Worm (Caenorhabditis elegans): ENCODE measurements around the gene F22B5.4.

DNA sequence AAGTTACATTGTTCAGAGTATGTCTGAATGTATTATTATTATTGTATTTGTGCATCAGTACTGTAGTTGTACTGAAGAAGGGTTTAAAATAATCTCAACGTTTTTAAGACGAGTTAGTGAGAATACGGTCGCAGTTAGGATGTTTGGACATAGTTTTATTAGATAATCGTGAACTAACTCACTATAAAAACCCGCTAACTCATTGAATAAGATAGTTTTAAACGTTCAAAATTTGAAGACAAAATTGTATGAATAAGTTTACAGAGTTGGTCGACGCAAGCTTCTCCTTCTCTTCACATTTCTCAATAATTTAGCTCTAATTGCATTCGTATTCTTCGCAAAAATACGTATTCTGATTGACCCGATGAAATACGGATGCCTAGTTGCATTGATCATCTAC is 30.5 kb upstream of the F22B5.4 start:
- TF ChIP-seq ceh-36 (tag; optimal IDR thresholded peaks at IDR 0.05) (no peak), F13C5.2 (tag; optimal IDR thresholded peaks at IDR 0.05) (no peak), hnd-1 (tag; optimal IDR thresholded peaks at IDR 0.05) (no peak), hmg-4 (GFP tag; optimal IDR thresholded peaks at IDR 0.05) (no peak), ama-1 (optimal IDR thresholded peaks at IDR 0.05) (no peak), tbx-11 (GFP tag; IDR thresholded peaks at IDR 0.05) (no peak), B0310.2 (tag; optimal IDR thresholded peaks at IDR 0.05) (no peak), scrt-1 (GFP tag; IDR thresholded peaks at IDR 0.05) (no peak), sea-1 (GFP tag; conservative IDR thresholded peaks at IDR 0.05) (no peak)
